Worm (Caenorhabditis elegans): Measurements from ENCODE around the gene imb-2.
"Not testable (repeated sequence)": the region's sequence is repeated elsewhere in the genome, so short reads cannot be mapped to it uniquely, and the experiment has no call there.

ce11 chrII:14346243-14346642, 19.3 kb upstream of the imb-2 start, which contains the start of gene Y54G11A.9:
- not testable (repeated sequence) for TF ChIP-seq hlh-8 (tag; optimal IDR thresholded peaks at IDR 0.05); unc-3 (GFP tag; conservative IDR thresholded peaks at IDR 0.05); unc-3 (tag; optimal IDR thresholded peaks at IDR 0.05); F13H6.1 (tag; optimal IDR thresholded peaks at IDR 0.05); ceh-18 (tag; optimal IDR thresholded peaks at IDR 0.05); fkh-10 (GFP tag; optimal IDR thresholded peaks at IDR 0.05); pha-4 (tag; optimal IDR thresholded peaks at IDR 0.05); ama-1 (optimal IDR thresholded peaks at IDR 0.05); unc-55 (GFP tag; optimal IDR thresholded peaks at IDR 0.05); hlh-6 (tag; optimal IDR thresholded peaks at IDR 0.05); sox-4 (tag; optimal IDR thresholded peaks at IDR 0.05); fax-1 (tag; optimal IDR thresholded peaks at IDR 0.05); rnt-1 (tag; optimal IDR thresholded peaks at IDR 0.05)
- TF ChIP-seq tbx-2 (tag; optimal IDR thresholded peaks at IDR 0.05): peak; percentile 23
